Worm (Caenorhabditis elegans) whole organism, L2 larva: Measurements from ENCODE around the gene pgm-1.
A peak's percentile ranks its signal among the peaks of the same experiment; 100 is the strongest.

Source experiments
- F13H6.1 ChIP-seq: sonication (generic microtip); optimal IDR thresholded peaks from 2 replicates; lab custom pipeline; 2016; ENCODE audit warnings: missing genetic modification characterization, missing compliant biosample characterization
- R02D3.7 ChIP-seq: fragments of 150-350 bp; optimal IDR thresholded peaks from 2 replicates; lab custom pipeline; 2014; ENCODE audit warnings: missing biosample characterization, missing genetic modification characterization
- alr-1 ChIP-seq: fragments of 150-350 bp; optimal IDR thresholded peaks from 2 replicates; lab custom pipeline; 2014; ENCODE audit warnings: missing biosample characterization, missing genetic modification characterization
- aly-2 ChIP-seq: fragments of 150-350 bp; optimal IDR thresholded peaks from 2 replicates; lab custom pipeline; 2014; ENCODE audit warnings: missing biosample characterization, missing genetic modification characterization
- ama-1 ChIP-seq: fragments of 150-350 bp; optimal IDR thresholded peaks from 2 replicates; lab custom pipeline; 2018; ENCODE audit warnings: inconsistent platforms
- blmp-1 ChIP-seq: sonication (generic microtip); optimal IDR thresholded peaks from 2 replicates; lab custom pipeline; 2017; ENCODE audit warnings: missing genetic modification characterization, mild to moderate bottlenecking, missing compliant biosample characterization, antibody characterized with exemption, moderate library complexity; ENCODE audit not compliant: insufficient read depth
- crh-2 ChIP-seq: sonication (generic microtip); optimal IDR thresholded peaks from 2 replicates; lab custom pipeline; 2017; ENCODE audit warnings: missing biosample characterization, missing genetic modification characterization
- egl-27 ChIP-seq: sonication (generic microtip); optimal IDR thresholded peaks from 3 replicates; lab custom pipeline; 2017; ENCODE audit warnings: missing biosample characterization, missing genetic modification reagents, missing genetic modification characterization
- elt-1 ChIP-seq: fragments of 150-350 bp; optimal IDR thresholded peaks from 2 replicates; lab custom pipeline; 2014; ENCODE audit warnings: missing biosample characterization, missing genetic modification characterization
- elt-3 ChIP-seq: sonication (generic microtip); optimal IDR thresholded peaks from 2 replicates; lab custom pipeline; 2017; ENCODE audit warnings: missing biosample characterization, missing genetic modification characterization
- fos-1 ChIP-seq: fragments of 150-350 bp; optimal IDR thresholded peaks from 2 replicates; lab custom pipeline; 2014; ENCODE audit warnings: missing biosample characterization, missing genetic modification characterization
- gmeb-1 ChIP-seq: fragments of 150-350 bp; optimal IDR thresholded peaks from 2 replicates; lab custom pipeline; 2014; ENCODE audit warnings: missing biosample characterization, missing genetic modification characterization
- lin-11 ChIP-seq: fragments of 150-350 bp; sonication (generic microtip); optimal IDR thresholded peaks from 2 replicates; lab custom pipeline; 2014; ENCODE audit warnings: missing biosample characterization, missing genetic modification characterization, inconsistent platforms, mixed read lengths
- lin-13 ChIP-seq: fragments of 150-350 bp; optimal IDR thresholded peaks from 2 replicates; lab custom pipeline; 2014; ENCODE audit warnings: missing biosample characterization, missing genetic modification reagents, missing genetic modification characterization
- mdl-1 ChIP-seq, 2 experiments: fragments of 150-350 bp in 1 of 2; sonication (generic microtip) in 1 of 2; optimal IDR thresholded peaks; 2 replicates each; lab custom pipeline; 2017; ENCODE audit warnings: missing biosample characterization in 2 of 2, missing genetic modification characterization in 2 of 2
- nhr-10 ChIP-seq: sonication (generic microtip); optimal IDR thresholded peaks from 2 replicates; lab custom pipeline; 2017; ENCODE audit warnings: missing biosample characterization, missing genetic modification characterization
- nhr-129 ChIP-seq: fragments of 150-350 bp; optimal IDR thresholded peaks from 2 replicates; lab custom pipeline; 2014; ENCODE audit warnings: missing biosample characterization, missing genetic modification characterization
- nhr-21 ChIP-seq: fragments of 150-350 bp; optimal IDR thresholded peaks from 2 replicates; lab custom pipeline; 2014; ENCODE audit warnings: missing biosample characterization, missing genetic modification characterization
- nhr-237 ChIP-seq: fragments of 150-350 bp; optimal IDR thresholded peaks from 2 replicates; lab custom pipeline; 2014; ENCODE audit warnings: missing biosample characterization, missing genetic modification characterization
- nhr-25 ChIP-seq: fragments of 150-350 bp; sonication (generic microtip); optimal IDR thresholded peaks from 3 replicates; lab custom pipeline; 2014; ENCODE audit warnings: missing biosample characterization, missing genetic modification characterization
- nhr-77 ChIP-seq: fragments of 150-350 bp; optimal IDR thresholded peaks from 2 replicates; lab custom pipeline; 2014; ENCODE audit warnings: missing biosample characterization, missing genetic modification characterization
- peb-1 ChIP-seq: fragments of 150-350 bp; optimal IDR thresholded peaks from 2 replicates; lab custom pipeline; 2014; ENCODE audit warnings: missing biosample characterization, missing genetic modification characterization
- sem-4 ChIP-seq: fragments of 150-350 bp; optimal IDR thresholded peaks from 2 replicates; lab custom pipeline; 2014; ENCODE audit warnings: missing biosample characterization, missing genetic modification reagents, missing genetic modification characterization
- skn-1 ChIP-seq: sonication (generic microtip); optimal IDR thresholded peaks from 2 replicates; lab custom pipeline; 2017; ENCODE audit warnings: missing biosample characterization, missing genetic modification characterization
- sma-9 ChIP-seq, 2 experiments: fragments of 150-350 bp in 1 of 2; sonication (generic microtip) in 1 of 2; optimal IDR thresholded peaks; 2 replicates each; lab custom pipeline; 2014 to 2016; ENCODE audit warnings: missing genetic modification characterization in 2 of 2, mild to moderate bottlenecking in 1 of 2, missing biosample characterization in 1 of 2, missing compliant biosample characterization in 1 of 2, missing genetic modification reagents in 1 of 2, moderate library complexity in 1 of 2
- unc-55 ChIP-seq: fragments of 150-350 bp; sonication (generic microtip); optimal IDR thresholded peaks from 3 replicates; lab custom pipeline; 2014; ENCODE audit warnings: missing biosample characterization, missing genetic modification reagents, missing genetic modification characterization
- unc-62 ChIP-seq: fragments of 150-350 bp; optimal IDR thresholded peaks from 2 replicates; lab custom pipeline; 2014; ENCODE audit warnings: missing biosample characterization, missing genetic modification reagents, missing genetic modification characterization
- zag-1 ChIP-seq: fragments of 150-350 bp; optimal IDR thresholded peaks from 2 replicates; lab custom pipeline; 2014; ENCODE audit warnings: missing biosample characterization, missing genetic modification characterization
- ztf-1 ChIP-seq: fragments of 200-800 bp; sonication (Bioruptor generic); conservative IDR thresholded peaks from 2 replicates; pipeline ENCODE4 v1.3.6; 2022; ENCODE audit warnings: missing genetic modification characterization, missing compliant biosample characterization
- ztf-11 ChIP-seq: sonication (generic microtip); optimal IDR thresholded peaks from 2 replicates; lab custom pipeline; 2017; ENCODE audit warnings: missing biosample characterization, missing genetic modification characterization

The pgm-1 gene

DNA sequence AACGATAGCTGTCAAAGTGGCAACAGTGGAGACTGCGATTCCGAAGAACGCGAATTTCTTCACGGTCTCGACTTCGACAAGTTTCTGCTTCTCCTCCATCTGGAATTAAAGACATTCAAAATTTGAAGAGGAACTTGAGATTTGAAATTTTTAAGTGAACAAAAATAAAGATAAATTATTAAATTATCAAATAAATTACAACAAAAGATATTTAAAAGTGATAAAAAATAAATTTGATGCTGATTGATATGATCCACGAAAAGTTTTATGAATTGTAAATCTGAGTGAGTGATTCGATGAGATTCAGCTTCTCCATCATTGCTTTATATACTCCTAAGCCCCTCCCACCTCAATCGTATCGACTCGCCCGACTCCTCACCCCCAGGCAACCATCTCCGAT lies 21.8 kb upstream of the pgm-1 start, which contains the start of gene col-17:
col-17 (minus strand) TSS at position 101 of the 400 bp plus-strand sequence.
- TF ChIP-seq F13H6.1 (no peak), skn-1 (tag; lab: Kevin White, UChicago) (no peak), nhr-25 (tag; lab: Kevin White, UChicago) (no peak)

ce11 chrII:4869793-4870343 lies 19.4 kb upstream of the pgm-1 start:
- TF ChIP-seq egl-27 (tag; lab: Kevin White, UChicago) = no peak
- TF ChIP-seq nhr-129 (tag; lab: Kevin White, UChicago) = no peak
- no peak for TF ChIP-seq alr-1
- no peak for TF ChIP-seq nhr-237 (tag; lab: Kevin White, UChicago)
- TF ChIP-seq, all 48 proteins: peak for 0

ce11 chrII:4870691-4871090 lies 18.5 kb upstream of the pgm-1 start, which contains the start of gene col-20:
TSS of gene col-20 (minus strand) at chrII:4870791.
- TF ChIP-seq mdl-1 (tag; optimal IDR thresholded peaks at IDR 0.05; lab: Kevin White, UChicago) = no peak
- no peak for TF ChIP-seq R02D3.7
- no peak for TF ChIP-seq peb-1 (tag; lab: Kevin White, UChicago)
- TF ChIP-seq aly-2 = no peak
- no peak for TF ChIP-seq elt-3 (tag; lab: Kevin White, UChicago)
- TF ChIP-seq sma-9 (GFP tag; optimal IDR thresholded peaks at IDR 0.05; lab: Kevin White, UChicago) = no peak
- TF ChIP-seq sma-9 (tag; optimal IDR thresholded peaks at IDR 0.05; lab: Kevin White, UChicago) = no peak
- TF ChIP-seq crh-2 (tag; lab: Kevin White, UChicago) = no peak
- TF ChIP-seq elt-1 (tag; lab: Kevin White, UChicago) = no peak
- TF ChIP-seq lin-11 (tag; lab: Kevin White, UChicago) = no peak
- TF ChIP-seq nhr-10 = no peak

DNA sequence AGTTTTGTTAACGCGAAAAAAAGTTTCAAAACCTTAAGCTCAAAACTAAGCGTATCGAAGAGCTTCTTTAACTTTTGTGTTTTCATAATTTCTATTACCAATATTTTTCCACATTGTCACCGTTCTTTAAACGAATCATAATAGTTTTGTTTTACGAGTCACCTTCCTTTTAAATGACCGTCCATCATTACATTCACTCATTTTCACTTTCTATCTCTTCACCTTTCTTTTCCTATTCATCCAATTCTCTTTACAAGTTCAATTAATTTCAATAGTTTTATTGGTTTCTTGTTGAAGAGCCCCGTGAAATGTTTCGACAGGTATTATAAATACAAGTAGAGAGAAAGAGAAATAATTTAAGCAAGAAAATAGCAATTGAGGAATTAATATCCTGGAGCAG lies 17.4 kb upstream of the pgm-1 start:
- TF ChIP-seq blmp-1 (tag; lab: Kevin White, UChicago) = peak; percentile 53
- TF ChIP-seq zag-1 (tag; lab: Kevin White, UChicago) = no peak
- TF ChIP-seq gmeb-1 (tag; lab: Kevin White, UChicago) = no peak
- no peak for TF ChIP-seq aly-2
- TF ChIP-seq lin-13 (GFP tag; lab: Kevin White, UChicago) = no peak
- no peak for TF ChIP-seq nhr-77
- TF ChIP-seq nhr-129 (tag; lab: Kevin White, UChicago) = no peak

ce11 chrII:4873029-4873428 lies 16.2 kb upstream of the pgm-1 start, which contains the start of gene col-73:
TSS of gene col-73 (minus strand) at chrII:4873129.
- no peak for TF ChIP-seq elt-3 (tag; lab: Kevin White, UChicago)
- no peak for TF ChIP-seq ztf-1 (GFP tag; lab: Robert Waterston, UW)
- TF ChIP-seq sem-4 (tag; lab: Kevin White, UChicago) = no peak
- TF ChIP-seq alr-1 = no peak
- no peak for TF ChIP-seq ztf-11 (tag; lab: Kevin White, UChicago)
- no peak for TF ChIP-seq egl-27 (tag; lab: Kevin White, UChicago)
- TF ChIP-seq peb-1 (tag; lab: Kevin White, UChicago) = no peak
- TF ChIP-seq unc-62 (GFP tag; lab: Kevin White, UChicago) = no peak
- TF ChIP-seq unc-55 (GFP tag; lab: Kevin White, UChicago) = no peak
- TF ChIP-seq nhr-77 = no peak
- no peak for TF ChIP-seq ama-1
- TF ChIP-seq nhr-10 = no peak

ce11 chrII:4874335-4874861 lies 14.8 kb upstream of the pgm-1 start, which contains the start of gene F11G11.15:
TSS of gene F11G11.15 (plus strand) at chrII:4874845.
- TF ChIP-seq nhr-25 (tag; lab: Kevin White, UChicago) (peak; percentile 40), fos-1 (tag; lab: Kevin White, UChicago) (no peak), nhr-129 (tag; lab: Kevin White, UChicago) (no peak), nhr-21 (tag; lab: Kevin White, UChicago) (peak; percentile 32), blmp-1 (tag; lab: Kevin White, UChicago) (peak; percentile 63)
